Fruit fly (Drosophila melanogaster) whole organism, embryonic: Measurements from ENCODE around the gene CG2182.

Experiments used
- CG10366 ChIP-seq: fragments of 200-800 bp; sonication (Bioruptor generic); IDR thresholded peaks from 2 replicates; pipeline ENCODE4 v1.3.6; 2022; ENCODE audit warnings: missing biosample characterization, missing genetic modification characterization
- CG10543 ChIP-seq: fragments of 200-800 bp; sonication (Bioruptor generic); optimal IDR thresholded peaks from 3 replicates; lab custom pipeline; 2017; ENCODE audit warnings: missing biosample characterization, mild to moderate bottlenecking, missing genetic modification characterization, moderate library complexity
- CG14710 ChIP-seq: fragments of 200-800 bp; sonication (Bioruptor generic); optimal IDR thresholded peaks from 3 replicates; lab custom pipeline; 2019; ENCODE audit warnings: missing biosample characterization, mild to moderate bottlenecking, missing genetic modification characterization, moderate library complexity
- CG14860 ChIP-seq: fragments of 200-800 bp; sonication (Bioruptor generic); IDR thresholded peaks from 3 replicates; pipeline ENCODE4 v1.3.6; 2022; ENCODE audit warnings: missing biosample characterization, missing genetic modification characterization; ENCODE audit not compliant: partially characterized antibody
- CG14965 ChIP-seq: fragments of 200-800 bp; sonication (Bioruptor generic); optimal IDR thresholded peaks from 2 replicates; lab custom pipeline; 2016; ENCODE audit warnings: missing biosample characterization, missing genetic modification characterization, borderline replicate concordance
- CG15269 ChIP-seq: fragments of 200-800 bp; sonication (Bioruptor generic); optimal IDR thresholded peaks from 2 replicates; lab custom pipeline; 2018; ENCODE audit warnings: missing biosample characterization, mild to moderate bottlenecking, missing genetic modification characterization, moderate library complexity
- CG1602 ChIP-seq: fragments of 200-800 bp; sonication (Bioruptor generic); optimal IDR thresholded peaks from 3 replicates; lab custom pipeline; 2016; ENCODE audit warnings: missing biosample characterization, missing genetic modification characterization
- CG17568 ChIP-seq: fragments of 200-800 bp; sonication (Bioruptor generic); optimal IDR thresholded peaks from 2 replicates; lab custom pipeline; 2018; ENCODE audit warnings: missing biosample characterization, mild to moderate bottlenecking, missing genetic modification characterization, moderate library complexity
- CG32767 ChIP-seq: fragments of 200-800 bp; sonication (Bioruptor generic); IDR thresholded peaks from 2 replicates; pipeline ENCODE4 v1.3.6; 2022; ENCODE audit warnings: missing biosample characterization, missing genetic modification characterization
- CG3726 ChIP-seq: fragments of 200-800 bp; sonication (Bioruptor generic); IDR thresholded peaks from 3 replicates; pipeline ENCODE4, ENCODE4 v1.3.6; 2022; ENCODE audit warnings: missing biosample characterization, missing genetic modification characterization
- CG3838 ChIP-seq: fragments of 200-800 bp; sonication (Bioruptor generic); optimal IDR thresholded peaks from 3 replicates; lab custom pipeline; 2016; ENCODE audit warnings: missing biosample characterization, missing genetic modification characterization
- CG6683 ChIP-seq: fragments of 200-800 bp; sonication (Bioruptor generic); optimal IDR thresholded peaks from 2 replicates; lab custom pipeline; 2017; ENCODE audit warnings: missing biosample characterization, mild to moderate bottlenecking, missing genetic modification characterization, missing genetic modification reagents
- CG9437 ChIP-seq: fragments of 200-800 bp; sonication (Bioruptor generic); optimal IDR thresholded peaks from 2 replicates; lab custom pipeline; 2018; ENCODE audit warnings: missing biosample characterization, mild to moderate bottlenecking, missing genetic modification characterization
- CkIIα-i1 ChIP-seq: fragments of 200-800 bp; sonication (Bioruptor generic); IDR thresholded peaks from 2 replicates; pipeline ENCODE4 v1.3.6; 2022; ENCODE audit warnings: missing biosample characterization, missing genetic modification characterization
- D ChIP-seq, 2 experiments: fragments of 200-800 bp in 1 of 2; fragments of >200 bp in 1 of 2; sonication (Bioruptor generic) in 1 of 2; optimal IDR thresholded peaks; 2 replicates in 1 of 2; 3 replicates in 1 of 2; lab custom pipeline; 2017; ENCODE audit warnings: mild to moderate bottlenecking in 1 of 2, missing biosample characterization in 1 of 2, missing genetic modification characterization in 1 of 2, missing genetic modification reagents in 1 of 2
- Dip2 ChIP-seq: fragments of 200-800 bp; sonication (Bioruptor generic); IDR thresholded peaks from 2 replicates; pipeline ENCODE4 v1.3.6; 2022; ENCODE audit warnings: missing biosample characterization, missing genetic modification characterization
- Ets97D ChIP-seq: fragments of 200-800 bp; sonication (Bioruptor generic); optimal IDR thresholded peaks from 3 replicates; lab custom pipeline; 2016; ENCODE audit warnings: missing biosample characterization, missing genetic modification characterization
- Fer1 ChIP-seq: fragments of 200-800 bp; sonication (Bioruptor generic); optimal IDR thresholded peaks from 2 replicates; lab custom pipeline; 2017; ENCODE audit warnings: missing biosample characterization, mild to moderate bottlenecking, missing genetic modification characterization
- Hey ChIP-seq: fragments of 200-800 bp; sonication (Bioruptor generic); optimal IDR thresholded peaks from 3 replicates; lab custom pipeline; 2018; ENCODE audit warnings: missing biosample characterization, mild to moderate bottlenecking, missing genetic modification characterization
- Hmx ChIP-seq: fragments of 200-800 bp; sonication (Bioruptor generic); optimal IDR thresholded peaks from 2 replicates; lab custom pipeline; 2016; ENCODE audit warnings: missing biosample characterization, missing genetic modification characterization
- NK7.1 ChIP-seq: fragments of 200-800 bp; sonication (Bioruptor generic); optimal IDR thresholded peaks from 3 replicates; lab custom pipeline; 2016; ENCODE audit warnings: missing biosample characterization, missing genetic modification characterization
- PHDP ChIP-seq: fragments of 200-800 bp; sonication (Bioruptor generic); optimal IDR thresholded peaks from 3 replicates; lab custom pipeline; 2018; ENCODE audit warnings: missing biosample characterization, mild to moderate bottlenecking, missing genetic modification characterization, moderate library complexity
- Ptx1 ChIP-seq: fragments of 200-800 bp; sonication (Bioruptor generic); IDR thresholded peaks from 2 replicates; pipeline ENCODE4 v1.3.6; 2022; ENCODE audit warnings: missing biosample characterization, missing genetic modification characterization
- Scr ChIP-seq: fragments of 200-800 bp; sonication (Bioruptor generic); IDR thresholded peaks from 2 replicates; pipeline ENCODE4 v1.3.6; 2022; ENCODE audit warnings: missing biosample characterization, missing genetic modification characterization; ENCODE audit not compliant: partially characterized antibody
- Xbp1 ChIP-seq: fragments of 200-800 bp; sonication (Bioruptor generic); optimal IDR thresholded peaks from 3 replicates; lab custom pipeline; 2016; ENCODE audit warnings: missing biosample characterization, mild to moderate bottlenecking, missing genetic modification characterization
- ara ChIP-seq: fragments of 200-800 bp; sonication (Bioruptor generic); IDR thresholded peaks from 2 replicates; pipeline ENCODE4 v1.3.6; 2022; ENCODE audit warnings: missing biosample characterization, missing genetic modification characterization
- cas ChIP-seq: fragments of 200-800 bp; sonication (Bioruptor generic); IDR thresholded peaks from 2 replicates; pipeline ENCODE4 v1.3.6; 2022; ENCODE audit warnings: missing biosample characterization, missing genetic modification characterization
- cato ChIP-seq: fragments of 200-800 bp; sonication (Bioruptor generic); optimal IDR thresholded peaks from 2 replicates; lab custom pipeline; 2016; ENCODE audit warnings: missing biosample characterization, missing genetic modification characterization, borderline replicate concordance
- cg ChIP-seq: fragments of 200-800 bp; sonication (Bioruptor generic); optimal IDR thresholded peaks from 3 replicates; lab custom pipeline; 2019; ENCODE audit warnings: missing biosample characterization, mild to moderate bottlenecking, missing genetic modification characterization, moderate library complexity
- crp ChIP-seq, 2 experiments: fragments of 200-800 bp; sonication (Bioruptor generic); optimal IDR thresholded peaks; 2 replicates in 1 of 2; 3 replicates in 1 of 2; lab custom pipeline; 2017; ENCODE audit warnings: missing biosample characterization in 2 of 2, missing genetic modification characterization in 2 of 2, mild to moderate bottlenecking in 1 of 2, moderate library complexity in 1 of 2
- dm ChIP-seq: fragments of 200-800 bp; sonication (Bioruptor generic); optimal IDR thresholded peaks from 3 replicates; lab custom pipeline; 2016; ENCODE audit warnings: missing biosample characterization, missing genetic modification characterization
- emc ChIP-seq: fragments of 200-800 bp; sonication (Bioruptor generic); optimal IDR thresholded peaks from 2 replicates; lab custom pipeline; 2016; ENCODE audit warnings: missing biosample characterization, missing genetic modification characterization
- fru ChIP-seq: fragments of >200 bp; optimal IDR thresholded peaks from 2 replicates; lab custom pipeline; 2017
- jing ChIP-seq: fragments of 200-800 bp; sonication (Bioruptor generic); optimal IDR thresholded peaks from 2 replicates; lab custom pipeline; 2018; ENCODE audit warnings: missing biosample characterization, mild to moderate bottlenecking, missing genetic modification characterization
- kni ChIP-seq: fragments of 200-800 bp; sonication (Bioruptor generic); optimal IDR thresholded peaks from 3 replicates; lab custom pipeline; 2017; ENCODE audit warnings: mild to moderate bottlenecking, missing biosample characterization, missing genetic modification reagents, missing genetic modification characterization
- lilli ChIP-seq: fragments of 200-800 bp; sonication (Bioruptor generic); optimal IDR thresholded peaks from 3 replicates; lab custom pipeline; 2016; ENCODE audit warnings: missing biosample characterization, missing genetic modification characterization
- nom ChIP-seq: fragments of 200-800 bp; sonication (Bioruptor generic); optimal IDR thresholded peaks from 2 replicates; lab custom pipeline; 2017; ENCODE audit warnings: missing biosample characterization, missing genetic modification characterization, mild to moderate bottlenecking, moderate library complexity, missing genetic modification reagents
- oc ChIP-seq: fragments of 200-800 bp; sonication (Bioruptor generic); optimal IDR thresholded peaks from 2 replicates; lab custom pipeline; 2018; ENCODE audit warnings: missing biosample characterization, mild to moderate bottlenecking, missing genetic modification characterization, moderate library complexity
- otp ChIP-seq: fragments of 200-800 bp; sonication (Bioruptor generic); IDR thresholded peaks from 3 replicates; pipeline ENCODE4, ENCODE4 v1.3.6; 2022; ENCODE audit warnings: missing biosample characterization, missing genetic modification characterization
- pan ChIP-seq, 4 experiments: fragments of >200 bp in 3 of 4; fragments of 200-800 bp in 1 of 4; sonication (Bioruptor generic) in 1 of 4; optimal IDR thresholded peaks in 3 of 4; IDR thresholded peaks in 1 of 4; 2 replicates each; pipeline versions ENCODE4 v1.3.6 to Lab custom; 2017 to 2022; ENCODE audit warnings: missing biosample characterization in 2 of 4, missing genetic modification characterization in 2 of 4, mixed read lengths in 1 of 4
- peb ChIP-seq: fragments of 200-800 bp; sonication (Bioruptor generic); IDR thresholded peaks from 2 replicates; pipeline ENCODE4 v1.3.6; 2022; ENCODE audit warnings: missing biosample characterization, missing genetic modification characterization
- phol ChIP-seq: fragments of 200-800 bp; sonication (Bioruptor generic); optimal IDR thresholded peaks from 3 replicates; lab custom pipeline; 2018; ENCODE audit warnings: missing biosample characterization, mild to moderate bottlenecking, missing genetic modification characterization, moderate library complexity
- sc ChIP-seq, 3 experiments: fragments of >200 bp in 2 of 3; fragments of 200-800 bp in 1 of 3; sonication (Bioruptor generic) in 1 of 3; optimal IDR thresholded peaks; 2 replicates in 2 of 3; 3 replicates in 1 of 3; lab custom pipeline; 2017; ENCODE audit warnings: mild to moderate bottlenecking in 1 of 3, missing biosample characterization in 1 of 3, missing genetic modification characterization in 1 of 3, missing genetic modification reagents in 1 of 3
- sens-2 ChIP-seq: fragments of 200-800 bp; sonication (Bioruptor generic); IDR thresholded peaks from 2 replicates; pipeline ENCODE4 v1.3.6; 2022; ENCODE audit warnings: missing biosample characterization, missing genetic modification characterization
- slbo ChIP-seq: fragments of 200-800 bp; sonication (Bioruptor generic); IDR thresholded peaks from 2 replicates; pipeline ENCODE4 v1.3.6; 2022; ENCODE audit warnings: missing biosample characterization, missing genetic modification characterization
- vfl ChIP-seq: fragments of 200-800 bp; sonication (Bioruptor generic); optimal IDR thresholded peaks from 2 replicates; lab custom pipeline; 2016; ENCODE audit warnings: missing biosample characterization, missing genetic modification characterization
- zfh1 ChIP-seq: fragments of 200-800 bp; sonication (Bioruptor generic); IDR thresholded peaks from 3 replicates; pipeline ENCODE4 v1.3.6; 2022; ENCODE audit warnings: missing biosample characterization, missing genetic modification characterization

CG2182 gene

DNA sequence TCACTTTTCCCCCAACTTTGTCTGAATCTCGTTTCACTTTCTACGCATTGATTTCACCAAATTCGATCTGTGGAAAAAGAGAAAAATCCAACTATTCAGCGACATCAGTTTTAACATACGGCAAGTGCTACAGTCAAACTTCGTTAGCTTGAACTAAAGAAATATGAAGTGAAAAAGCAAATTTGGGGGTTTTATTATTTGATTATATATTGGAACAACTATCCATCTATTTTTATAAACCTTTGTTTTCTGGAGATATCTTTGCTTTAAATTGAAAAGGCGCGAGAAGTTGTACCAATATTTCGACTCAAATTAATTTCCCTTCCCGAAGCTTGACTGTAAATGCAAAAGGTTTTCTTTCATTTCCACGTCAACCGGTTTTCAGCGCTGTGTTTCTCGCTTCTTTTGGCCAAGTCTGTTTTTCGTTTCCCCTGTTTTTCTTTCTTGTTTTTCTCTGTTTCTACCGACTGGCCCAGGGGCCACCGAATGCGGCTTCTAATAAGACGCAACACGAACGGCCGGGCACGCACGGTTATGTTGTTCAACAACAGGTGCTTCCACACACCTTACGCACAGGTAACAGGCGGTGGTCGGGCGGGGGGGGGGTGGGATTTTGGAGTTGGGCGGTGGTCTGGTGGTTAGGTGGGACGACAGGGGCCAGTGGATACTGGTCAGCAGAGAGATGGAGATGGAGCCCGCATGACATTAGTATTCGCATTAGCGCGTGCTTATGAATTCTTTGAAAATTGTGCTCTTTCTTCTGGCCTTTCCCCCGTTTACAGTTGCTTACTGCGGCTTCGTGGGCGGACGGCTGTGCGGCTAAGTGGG, 23.4 kb upstream of the CG2182 start (continued):
- TF ChIP-seq CG3838 (GFP tag; lab: Kevin White, UChicago) (no peak), cato (GFP tag; lab: Kevin White, UChicago) (peak; percentile 8), ara (no peak; the same call in 1 of the 2 replicates), Ets97D (GFP tag; lab: Kevin White, UChicago) (no peak), emc (GFP tag; lab: Kevin White, UChicago) (no peak), jing (GFP tag; lab: Kevin White, UChicago) (peak; percentile 50), Fer1 (peak; percentile 54), Dip2 (no peak), CG14860 (GFP tag; lab: Robert Waterston, UW) (no peak), pan (optimal IDR thresholded peaks at IDR 0.05; lab: Kevin White, UChicago) (no peak), pan (GFP tag; optimal IDR thresholded peaks at IDR 0.05 in 1 of 2, IDR thresholded peaks at IDR 0.05 in 1 of 2) (peak in 1 of 2 experiments; percentile 70), sc (optimal IDR thresholded peaks at IDR 0.05; lab: Kevin White, UChicago) (no peak), sc (GFP tag; optimal IDR thresholded peaks at IDR 0.05; lab: Kevin White, UChicago) (no peak), otp (0 out of 3 replicates have a peak, but pooled peaks have one; percentile 16), Hey (no peak), CG14710 (tag; lab: Kevin White, UChicago) (peak; percentile 71), Ptx1 (GFP tag; lab: Robert Waterston, UW) (peak; percentile 50), kni (peak; percentile 90), CG32767 (GFP tag; lab: Robert Waterston, UW) (peak; percentile 66; the same call in 1 of the 2 replicates), CG6683 (GFP tag; lab: Kevin White, UChicago) (no peak), Xbp1 (peak; percentile 70), CG10366 (GFP tag; lab: Robert Waterston, UW) (peak; percentile 14; the same call in 1 of the 2 replicates), CG14965 (no peak), phol (tag; lab: Kevin White, UChicago) (peak; percentile 79), Hmx (GFP tag; lab: Kevin White, UChicago) (no peak), CG1602 (GFP tag; lab: Kevin White, UChicago) (peak; percentile 28), CG15269 (tag; lab: Kevin White, UChicago) (no peak), sens-2 (GFP tag; lab: Robert Waterston, UW) (0 out of 2 replicates have a peak, but pooled peaks have one; percentile 7), CG17568 (GFP tag; lab: Kevin White, UChicago) (no peak), peb (GFP tag; lab: Robert Waterston, UW) (0 out of 2 replicates have a peak, but pooled peaks have one; percentile 21), oc (peak; percentile 63), cg (GFP tag; lab: Kevin White, UChicago) (no peak), slbo (GFP tag; lab: Robert Waterston, UW) (no peak), crp (GFP tag; optimal IDR thresholded peaks at IDR 0.05; lab: Kevin White, UChicago) (no peak), cas (GFP tag; lab: Robert Waterston, UW) (no peak), NK7.1 (GFP tag; lab: Kevin White, UChicago) (no peak), CG10543 (no peak), dm (GFP tag; lab: Kevin White, UChicago) (no peak), vfl (no peak), Scr (GFP tag; lab: Robert Waterston, UW) (no peak), lilli (GFP tag; lab: Kevin White, UChicago) (peak; percentile 56), zfh1 (GFP tag; lab: Robert Waterston, UW) (peak; percentile 76), fru (lab: Kevin White, UChicago) (no peak), CkIIα-i1 (GFP tag; lab: Robert Waterston, UW) (no peak), D (optimal IDR thresholded peaks at IDR 0.05; lab: Kevin White, UChicago) (no peak), D (GFP tag; optimal IDR thresholded peaks at IDR 0.05; lab: Kevin White, UChicago) (peak; percentile 51), nom (no peak), PHDP (no peak), CG9437 (GFP tag; lab: Kevin White, UChicago) (peak; percentile 34), CG3726 (no peak)
